Worm (Caenorhabditis elegans): Measurements from ENCODE around the gene Y37D8A.3.
A peak's percentile ranks its signal among the peaks of the same experiment; 100 is the strongest.

The Y37D8A.3 gene

DNA sequence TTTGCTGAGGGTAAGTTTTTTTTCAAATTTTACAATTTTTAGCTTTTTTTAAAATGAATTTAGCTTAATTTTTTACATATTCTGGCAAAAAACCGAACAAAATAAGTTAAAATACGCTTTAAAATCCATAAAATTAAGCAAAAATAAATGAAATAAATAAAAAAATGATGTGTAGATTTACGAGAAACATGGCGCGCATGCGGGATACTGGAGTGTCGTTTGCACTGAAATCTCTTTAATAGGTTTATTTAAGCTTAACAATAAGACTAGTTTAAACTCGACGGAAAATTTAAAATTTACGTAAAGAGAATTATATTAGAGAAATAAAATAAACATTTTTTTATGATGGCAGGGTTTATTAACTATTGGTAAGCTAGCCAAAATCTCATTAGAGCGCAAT, 7.8 kb upstream of the Y37D8A.3 start:
- no peak for TF ChIP-seq hmbx-1 (tag; optimal IDR thresholded peaks at IDR 0.05)
- no peak for TF ChIP-seq scrt-1 (GFP tag; IDR thresholded peaks at IDR 0.05)
- TF ChIP-seq hnd-1 (tag; optimal IDR thresholded peaks at IDR 0.05) = no peak
- no peak for TF ChIP-seq ceh-36 (tag; optimal IDR thresholded peaks at IDR 0.05)
- no peak for TF ChIP-seq tra-4 (tag; optimal IDR thresholded peaks at IDR 0.05)
- no peak for TF ChIP-seq B0310.2 (tag; optimal IDR thresholded peaks at IDR 0.05)
- no peak for TF ChIP-seq pes-1 (GFP tag; IDR thresholded peaks at IDR 0.05)
- no peak for TF ChIP-seq tbx-11 (GFP tag; IDR thresholded peaks at IDR 0.05)
- no peak for TF ChIP-seq F13C5.2 (tag; optimal IDR thresholded peaks at IDR 0.05)
- TF ChIP-seq tbx-37 (GFP tag; conservative IDR thresholded peaks at IDR 0.05) = no peak
- TF ChIP-seq aly-1 (tag; optimal IDR thresholded peaks at IDR 0.05) = no peak
- TF ChIP-seq flt-1 (GFP tag; IDR thresholded peaks at IDR 0.05) = no peak
- TF ChIP-seq sea-1 (GFP tag; conservative IDR thresholded peaks at IDR 0.05) = no peak
- TF ChIP-seq ets-7 (tag; optimal IDR thresholded peaks at IDR 0.05) = no peak
- no peak for TF ChIP-seq hmg-4 (GFP tag; optimal IDR thresholded peaks at IDR 0.05)

DNA sequence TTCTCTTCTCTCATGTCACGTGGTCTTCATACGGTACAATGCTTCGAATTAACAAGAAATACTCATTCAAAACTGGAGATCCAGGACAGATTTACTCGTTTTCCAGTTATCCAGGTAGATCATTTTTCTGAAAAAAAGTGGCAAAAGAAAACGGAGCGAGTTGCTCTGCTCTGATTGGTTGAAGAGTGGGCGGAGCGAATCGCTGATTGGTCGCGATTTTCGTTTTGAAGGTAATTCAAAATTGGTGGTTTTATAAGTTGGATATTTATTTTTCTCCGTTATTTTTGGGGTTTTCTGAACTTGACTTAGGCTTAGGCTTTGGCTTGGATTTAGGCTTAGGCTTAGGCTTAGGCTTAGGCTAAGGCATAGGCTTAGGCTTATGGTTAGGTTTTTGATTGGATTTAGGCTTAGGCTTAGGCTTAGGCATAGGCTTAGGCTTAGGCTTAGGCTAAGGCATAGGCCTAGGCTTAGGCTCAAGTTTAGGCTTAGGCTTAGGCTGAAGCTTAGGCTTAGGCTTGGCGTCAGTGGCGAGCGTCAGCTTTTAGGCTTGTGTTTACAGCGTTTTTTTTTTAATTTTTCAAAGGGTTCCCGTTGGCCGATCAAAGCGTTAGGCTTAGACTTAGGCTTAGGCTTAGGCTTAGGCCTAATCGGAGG, 6.4 kb upstream of the Y37D8A.3 start:
- TF ChIP-seq B0310.2 (tag; optimal IDR thresholded peaks at IDR 0.05) (no peak), ceh-36 (tag; optimal IDR thresholded peaks at IDR 0.05) (peak; percentile 72)

DNA sequence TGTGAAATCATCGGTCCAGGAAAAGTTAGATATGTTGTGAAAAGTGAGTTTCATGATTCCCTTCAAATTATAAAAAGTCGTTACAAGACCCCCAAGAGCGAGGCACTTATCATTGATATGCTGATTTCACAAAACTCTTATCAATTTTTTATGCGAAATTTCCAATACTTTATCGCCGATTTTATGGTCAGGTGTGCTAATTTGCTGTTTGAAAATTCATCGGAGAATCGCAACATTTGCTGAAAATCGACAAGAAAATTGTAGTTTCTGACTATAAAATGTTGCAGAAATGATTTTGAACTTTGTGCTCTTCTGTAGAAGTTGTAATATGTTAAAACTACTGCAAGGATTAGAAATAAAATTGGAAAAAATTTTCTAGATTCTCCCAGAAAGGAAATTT, 2.5 kb downstream of the Y37D8A.3 start:
- TF ChIP-seq scrt-1 (GFP tag; IDR thresholded peaks at IDR 0.05) (no peak), tbx-37 (GFP tag; conservative IDR thresholded peaks at IDR 0.05) (no peak), aly-1 (tag; optimal IDR thresholded peaks at IDR 0.05) (no peak), tbx-11 (GFP tag; IDR thresholded peaks at IDR 0.05) (no peak), sea-1 (GFP tag; conservative IDR thresholded peaks at IDR 0.05) (no peak), flt-1 (GFP tag; IDR thresholded peaks at IDR 0.05) (no peak), F13C5.2 (tag; optimal IDR thresholded peaks at IDR 0.05) (no peak), B0310.2 (tag; optimal IDR thresholded peaks at IDR 0.05) (no peak), hmg-4 (GFP tag; optimal IDR thresholded peaks at IDR 0.05) (no peak), hnd-1 (tag; optimal IDR thresholded peaks at IDR 0.05) (no peak), ceh-13 (GFP tag; optimal IDR thresholded peaks at IDR 0.05) (no peak), ets-7 (tag; optimal IDR thresholded peaks at IDR 0.05) (no peak), tra-4 (tag; optimal IDR thresholded peaks at IDR 0.05) (no peak), hmbx-1 (tag; optimal IDR thresholded peaks at IDR 0.05) (no peak), ama-1 (optimal IDR thresholded peaks at IDR 0.05) (no peak), ceh-36 (tag; optimal IDR thresholded peaks at IDR 0.05) (no peak), pes-1 (GFP tag; IDR thresholded peaks at IDR 0.05) (no peak)

DNA sequence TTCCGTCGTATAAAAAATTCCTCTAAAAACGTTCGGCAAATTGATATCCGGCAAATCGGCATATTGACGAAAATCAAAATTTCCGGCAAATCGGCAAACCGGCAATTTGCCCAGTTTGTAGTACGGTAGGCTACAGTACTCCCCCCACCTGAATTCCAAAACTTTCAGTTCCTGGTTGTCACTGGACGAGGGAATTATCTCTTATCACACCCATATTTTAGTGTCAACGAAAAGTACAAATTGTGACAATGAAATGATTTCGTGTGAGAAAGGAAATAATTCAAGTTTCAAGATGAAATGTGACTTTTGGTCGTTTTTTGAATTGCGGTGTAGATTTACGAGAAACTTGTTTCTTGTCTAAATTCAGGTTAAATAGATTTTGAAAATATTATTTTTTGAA, 3.9 kb downstream of the Y37D8A.3 start:
- TF ChIP-seq ama-1 (optimal IDR thresholded peaks at IDR 0.05) (no peak), hmg-4 (GFP tag; optimal IDR thresholded peaks at IDR 0.05) (no peak), B0310.2 (tag; optimal IDR thresholded peaks at IDR 0.05) (no peak), F13C5.2 (tag; optimal IDR thresholded peaks at IDR 0.05) (no peak), tbx-37 (GFP tag; conservative IDR thresholded peaks at IDR 0.05) (no peak), pes-1 (GFP tag; IDR thresholded peaks at IDR 0.05) (no peak), aly-1 (tag; optimal IDR thresholded peaks at IDR 0.05) (no peak), sea-1 (GFP tag; conservative IDR thresholded peaks at IDR 0.05) (no peak), ceh-13 (GFP tag; optimal IDR thresholded peaks at IDR 0.05) (no peak), ceh-36 (tag; optimal IDR thresholded peaks at IDR 0.05) (no peak), hnd-1 (tag; optimal IDR thresholded peaks at IDR 0.05) (no peak), ets-7 (tag; optimal IDR thresholded peaks at IDR 0.05) (no peak), hmbx-1 (tag; optimal IDR thresholded peaks at IDR 0.05) (no peak), scrt-1 (GFP tag; IDR thresholded peaks at IDR 0.05) (no peak), tbx-11 (GFP tag; IDR thresholded peaks at IDR 0.05) (no peak), flt-1 (GFP tag; IDR thresholded peaks at IDR 0.05) (no peak)

DNA sequence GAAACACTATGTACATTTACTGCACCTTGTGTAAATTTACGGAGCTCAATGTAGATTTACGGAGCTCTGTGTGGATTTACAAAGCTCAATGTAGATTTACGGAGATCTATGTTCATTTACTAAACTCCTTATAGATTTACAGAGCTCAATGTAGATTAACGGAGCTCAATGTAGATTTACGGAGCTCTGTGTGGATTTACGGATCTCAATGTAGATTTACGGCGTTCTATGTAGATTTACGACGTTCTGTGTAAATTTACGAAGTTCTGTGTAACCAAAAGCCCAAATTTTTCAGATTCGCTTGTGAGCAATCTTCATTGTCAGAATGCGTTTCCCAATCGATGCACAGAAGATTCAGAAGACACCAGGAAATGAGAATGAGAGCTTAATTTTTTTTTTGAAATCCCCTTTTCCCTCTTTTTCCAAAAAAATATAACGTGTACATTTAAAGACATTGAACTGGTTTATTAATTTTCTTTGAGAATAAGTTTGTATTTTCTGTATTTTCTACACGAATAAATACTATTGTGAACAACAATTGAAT, 7.6 kb downstream of the Y37D8A.3 start:
- TF ChIP-seq F13C5.2 (tag; optimal IDR thresholded peaks at IDR 0.05) (no peak), ceh-13 (GFP tag; optimal IDR thresholded peaks at IDR 0.05) (no peak), hnd-1 (tag; optimal IDR thresholded peaks at IDR 0.05) (no peak), B0310.2 (tag; optimal IDR thresholded peaks at IDR 0.05) (no peak), tra-4 (tag; optimal IDR thresholded peaks at IDR 0.05) (no peak), ama-1 (optimal IDR thresholded peaks at IDR 0.05) (no peak), ets-7 (tag; optimal IDR thresholded peaks at IDR 0.05) (no peak), hmbx-1 (tag; optimal IDR thresholded peaks at IDR 0.05) (no peak), pes-1 (GFP tag; IDR thresholded peaks at IDR 0.05) (no peak), ceh-36 (tag; optimal IDR thresholded peaks at IDR 0.05) (no peak), tbx-37 (GFP tag; conservative IDR thresholded peaks at IDR 0.05) (no peak), scrt-1 (GFP tag; IDR thresholded peaks at IDR 0.05) (no peak), flt-1 (GFP tag; IDR thresholded peaks at IDR 0.05) (no peak)

DNA sequence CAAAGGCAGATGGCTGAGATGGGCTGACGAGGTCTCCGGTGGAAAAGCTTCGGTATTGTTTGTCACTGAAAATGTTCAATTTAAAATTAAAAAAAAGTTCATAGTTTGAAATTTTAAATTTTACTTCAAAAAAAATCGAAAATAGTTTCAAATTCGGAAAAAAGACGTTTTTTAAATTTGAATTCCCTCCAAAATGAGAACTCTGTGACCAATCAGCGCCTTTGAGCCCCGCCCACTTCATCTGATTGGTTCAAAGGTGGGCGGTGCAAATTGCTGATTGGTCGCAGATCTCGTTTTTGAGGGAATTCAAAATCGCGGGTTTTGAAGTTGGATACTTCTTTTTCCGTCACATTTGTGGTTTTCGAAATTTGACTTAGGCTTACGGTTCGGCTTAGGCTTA, 9.1 kb downstream of the Y37D8A.3 start:
- no peak for TF ChIP-seq tra-4 (tag; optimal IDR thresholded peaks at IDR 0.05)
- TF ChIP-seq tbx-11 (GFP tag; IDR thresholded peaks at IDR 0.05) = no peak
- TF ChIP-seq ceh-36 (tag; optimal IDR thresholded peaks at IDR 0.05) = no peak
- TF ChIP-seq sea-1 (GFP tag; conservative IDR thresholded peaks at IDR 0.05) = no peak
- TF ChIP-seq ama-1 (optimal IDR thresholded peaks at IDR 0.05) = no peak
- no peak for TF ChIP-seq pes-1 (GFP tag; IDR thresholded peaks at IDR 0.05)
- TF ChIP-seq ets-7 (tag; optimal IDR thresholded peaks at IDR 0.05) = no peak
- no peak for TF ChIP-seq hmg-4 (GFP tag; optimal IDR thresholded peaks at IDR 0.05)
- TF ChIP-seq scrt-1 (GFP tag; IDR thresholded peaks at IDR 0.05) = no peak
- no peak for TF ChIP-seq B0310.2 (tag; optimal IDR thresholded peaks at IDR 0.05)
- TF ChIP-seq hnd-1 (tag; optimal IDR thresholded peaks at IDR 0.05) = no peak
- TF ChIP-seq F13C5.2 (tag; optimal IDR thresholded peaks at IDR 0.05) = no peak
- TF ChIP-seq tbx-37 (GFP tag; conservative IDR thresholded peaks at IDR 0.05) = no peak
- no peak for TF ChIP-seq flt-1 (GFP tag; IDR thresholded peaks at IDR 0.05)
- TF ChIP-seq aly-1 (tag; optimal IDR thresholded peaks at IDR 0.05) = no peak
- no peak for TF ChIP-seq hmbx-1 (tag; optimal IDR thresholded peaks at IDR 0.05)
- no peak for TF ChIP-seq ceh-13 (GFP tag; optimal IDR thresholded peaks at IDR 0.05)

DNA sequence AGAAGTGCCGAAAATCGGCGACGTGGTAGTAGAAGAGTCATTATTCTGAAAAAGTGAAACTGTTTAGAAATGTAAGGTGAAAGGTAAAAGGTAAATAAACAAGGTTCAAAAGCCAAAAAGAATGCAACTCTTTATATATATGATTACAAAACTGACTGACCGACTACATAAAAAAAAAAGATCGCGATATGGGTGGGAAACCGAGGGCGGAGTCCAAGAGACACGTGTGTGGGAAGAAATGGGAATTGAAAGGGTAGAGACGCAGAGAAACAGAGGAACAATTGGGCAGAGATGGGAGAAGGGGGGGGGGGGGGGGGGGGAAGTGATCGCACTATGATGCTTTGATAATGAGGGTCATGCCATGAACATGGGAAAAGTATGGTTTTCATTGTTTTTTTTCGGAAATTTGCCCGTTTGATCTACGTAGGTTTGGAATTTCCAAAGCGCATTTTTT, 9.8 kb downstream of the Y37D8A.3 start, which contains the start of gene Y37D8A.4:
Gene Y37D8A.4 (minus strand): TSS at position 51 of the 454 bp plus-strand sequence.
- TF ChIP-seq scrt-1 (GFP tag; IDR thresholded peaks at IDR 0.05) (no peak), tbx-11 (GFP tag; IDR thresholded peaks at IDR 0.05) (no peak), tra-4 (tag; optimal IDR thresholded peaks at IDR 0.05) (no peak), B0310.2 (tag; optimal IDR thresholded peaks at IDR 0.05) (no peak), ets-7 (tag; optimal IDR thresholded peaks at IDR 0.05) (no peak)

Data from whole organism, early embryonic.